Worm (Caenorhabditis elegans) whole organism, L4 larva: ENCODE data around the gene C05E11.2.

Experiments
- aly-2 ChIP-seq: sonication (generic microtip); optimal IDR thresholded peaks from 2 replicates; lab custom pipeline; 2018; ENCODE audit warnings: missing biosample characterization, missing genetic modification characterization
- ceh-82 ChIP-seq: sonication (generic microtip); optimal IDR thresholded peaks from 2 replicates; lab custom pipeline; 2017; ENCODE audit warnings: missing biosample characterization, missing genetic modification characterization
- lin-13 ChIP-seq: fragments of 150-350 bp; optimal IDR thresholded peaks from 2 replicates; lab custom pipeline; 2014; ENCODE audit warnings: missing biosample characterization, missing genetic modification reagents, missing genetic modification characterization
- lin-15B ChIP-seq: fragments of 150-350 bp; sonication (generic microtip); optimal IDR thresholded peaks from 3 replicates; lab custom pipeline; 2014; ENCODE audit warnings: missing biosample characterization, missing genetic modification characterization
- lsy-2 ChIP-seq, 2 experiments: fragments of 150-350 bp in 1 of 2; sonication (generic microtip) in 1 of 2; optimal IDR thresholded peaks; 2 replicates each; lab custom pipeline; 2014 to 2017; ENCODE audit warnings: missing biosample characterization in 2 of 2, missing genetic modification characterization in 2 of 2
- nhr-25 ChIP-seq: sonication (generic microtip); optimal IDR thresholded peaks from 2 replicates; lab custom pipeline; 2017; ENCODE audit warnings: missing genetic modification characterization, mild to moderate bottlenecking, missing compliant biosample characterization, antibody characterized with exemption, moderate library complexity, borderline replicate concordance; ENCODE audit not compliant: insufficient read depth
- nhr-28 ChIP-seq: fragments of 150-350 bp; optimal IDR thresholded peaks from 2 replicates; lab custom pipeline; 2014; ENCODE audit warnings: missing biosample characterization, missing genetic modification characterization
- nhr-6 ChIP-seq: fragments of 150-350 bp; optimal IDR thresholded peaks from 2 replicates; lab custom pipeline; 2014; ENCODE audit warnings: missing biosample characterization, missing genetic modification characterization
- nhr-77 ChIP-seq: fragments of 150-350 bp; optimal IDR thresholded peaks from 2 replicates; lab custom pipeline; 2014; ENCODE audit warnings: missing biosample characterization, missing genetic modification characterization
- snpc-4 ChIP-seq: fragments of 150-350 bp; optimal IDR thresholded peaks from 2 replicates; lab custom pipeline; 2014; ENCODE audit warnings: missing biosample characterization, missing genetic modification characterization
- zag-1 ChIP-seq: fragments of 150-350 bp; optimal IDR thresholded peaks from 2 replicates; lab custom pipeline; 2014; ENCODE audit warnings: missing biosample characterization, missing genetic modification characterization
- ztf-7 ChIP-seq: fragments of 150-350 bp; optimal IDR thresholded peaks from 2 replicates; lab custom pipeline; 2014; ENCODE audit warnings: missing biosample characterization, missing genetic modification characterization

- TF ChIP-seq lsy-2 (tag; optimal IDR thresholded peaks at IDR 0.05; lab: Kevin White, UChicago) = no peak
- TF ChIP-seq nhr-6 (tag; lab: Kevin White, UChicago) = no peak
- no peak for TF ChIP-seq ceh-82
- TF ChIP-seq lin-13 (GFP tag; lab: Kevin White, UChicago) = no peak
- TF ChIP-seq zag-1 = no peak
- TF ChIP-seq nhr-25 = no peak
- no peak for TF ChIP-seq nhr-77 (tag; lab: Kevin White, UChicago)
- TF ChIP-seq snpc-4 = no peak
- no peak for TF ChIP-seq ztf-7 (tag; lab: Kevin White, UChicago)
- TF ChIP-seq nhr-28 = no peak
- no peak for TF ChIP-seq lin-15B (tag; lab: Kevin White, UChicago)
- no peak for TF ChIP-seq aly-2 (tag; lab: Kevin White, UChicago)
Measured at ce11 chrX:4578581-4578980, 8.1 kb upstream of the C05E11.2 start.
